Fruit fly (Drosophila melanogaster) whole organism, adult: ENCODE results near the gene CG31997.

Experiments
- CG11617 ChIP-seq: fragments of 200-800 bp; sonication (Bioruptor generic); optimal IDR thresholded peaks from 2 replicates; lab custom pipeline; 2017; ENCODE audit warnings: mild to moderate bottlenecking, missing biosample characterization, missing genetic modification reagents, missing genetic modification characterization
- CG12768 ChIP-seq: fragments of 200-800 bp; sonication (Bioruptor generic); optimal IDR thresholded peaks from 2 replicates; lab custom pipeline; 2017; ENCODE audit warnings: missing biosample characterization, missing genetic modification characterization, mild to moderate bottlenecking, moderate library complexity, missing genetic modification reagents
- CG14711 ChIP-seq: fragments of 200-800 bp; sonication (Bioruptor generic); optimal IDR thresholded peaks from 2 replicates; lab custom pipeline; 2018; ENCODE audit warnings: missing biosample characterization, mild to moderate bottlenecking, missing genetic modification characterization, moderate library complexity
- CG7045 ChIP-seq: fragments of 200-800 bp; sonication (Bioruptor generic); optimal IDR thresholded peaks from 2 replicates; lab custom pipeline; 2017; ENCODE audit warnings: missing biosample characterization, mild to moderate bottlenecking, missing genetic modification characterization
- Mnt ChIP-seq: fragments of 200-800 bp; sonication (Bioruptor generic); optimal IDR thresholded peaks from 2 replicates; lab custom pipeline; 2016; ENCODE audit warnings: missing biosample characterization, mild to moderate bottlenecking, missing genetic modification characterization
- kay ChIP-seq: fragments of 200-800 bp; sonication (Bioruptor generic); peaks from one replicate; lab custom pipeline; 2016; ENCODE audit warnings: missing biosample characterization, missing genetic modification characterization, borderline replicate concordance
- ovo ChIP-seq: fragments of 200-800 bp; sonication (Bioruptor generic); optimal IDR thresholded peaks from 2 replicates; lab custom pipeline; 2016; ENCODE audit warnings: missing biosample characterization, missing genetic modification characterization
- pad ChIP-seq: fragments of 200-800 bp; sonication (Bioruptor generic); optimal IDR thresholded peaks from 3 replicates; lab custom pipeline; 2017; ENCODE audit warnings: missing biosample characterization, missing genetic modification characterization, mild to moderate bottlenecking, moderate library complexity, missing genetic modification reagents
- tj ChIP-seq: fragments of 200-800 bp; sonication (Bioruptor generic); optimal IDR thresholded peaks from 3 replicates; lab custom pipeline; 2017; ENCODE audit warnings: missing biosample characterization, mild to moderate bottlenecking, missing genetic modification characterization, moderate library complexity
- toe ChIP-seq: fragments of 200-800 bp; sonication (Bioruptor generic); optimal IDR thresholded peaks from 2 replicates; lab custom pipeline; 2016; ENCODE audit warnings: missing biosample characterization, missing genetic modification characterization

DNA sequence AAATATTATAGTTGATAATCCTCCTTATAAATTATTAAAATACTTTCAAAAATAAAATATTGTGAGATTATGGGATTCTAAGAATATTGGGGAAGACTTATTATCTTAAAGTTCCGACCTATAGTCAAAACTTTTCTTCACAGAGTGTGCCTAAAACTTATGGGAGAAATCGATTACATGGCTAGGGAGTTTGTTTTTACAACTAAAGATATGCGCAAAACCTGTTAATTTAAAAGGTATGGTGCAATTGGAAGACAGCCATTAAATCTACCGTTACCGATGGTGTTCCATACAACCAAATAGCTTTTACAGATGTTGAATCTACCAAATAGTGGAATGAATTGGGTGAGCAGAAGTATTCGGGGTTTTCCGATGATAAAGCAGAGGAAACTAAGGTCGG lies 19.4 kb upstream of the CG31997 start, which contains the start of gene CG33978:
- no peak for TF ChIP-seq Mnt (GFP tag; lab: Kevin White, UChicago)
- no peak for TF ChIP-seq pad
- TF ChIP-seq CG12768 (GFP tag; lab: Kevin White, UChicago) = no peak
- no peak for TF ChIP-seq CG11617 (GFP tag; lab: Kevin White, UChicago)
- TF ChIP-seq kay (GFP tag; lab: Kevin White, UChicago) = no peak
- no peak for TF ChIP-seq CG14711 (tag; lab: Kevin White, UChicago)
- no peak for TF ChIP-seq ovo (GFP tag; lab: Kevin White, UChicago)
- TF ChIP-seq toe (GFP tag; lab: Kevin White, UChicago) = no peak
- no peak for TF ChIP-seq tj (GFP tag; lab: Kevin White, UChicago)
- TF ChIP-seq CG7045 (GFP tag; lab: Kevin White, UChicago) = no peak
